Fruit fly (Drosophila melanogaster) whole organism, embryonic: ENCODE measurements around the gene CG12299.

Experiments used
- CG10274 ChIP-seq: fragments of 200-800 bp; sonication (Bioruptor generic); optimal IDR thresholded peaks from 3 replicates; lab custom pipeline; 2017; ENCODE audit warnings: missing biosample characterization, mild to moderate bottlenecking, missing genetic modification characterization
- CG10431 ChIP-seq: fragments of 200-800 bp; sonication (Bioruptor generic); optimal IDR thresholded peaks from 3 replicates; lab custom pipeline; 2018; ENCODE audit warnings: missing biosample characterization, mild to moderate bottlenecking, missing genetic modification characterization
- CG11398 ChIP-seq: fragments of 200-800 bp; sonication (Bioruptor generic); optimal IDR thresholded peaks from 2 replicates; lab custom pipeline; 2016; ENCODE audit warnings: missing biosample characterization, missing genetic modification characterization
- CG11560 ChIP-seq: fragments of 200-800 bp; sonication (Bioruptor generic); IDR thresholded peaks from 3 replicates; pipeline ENCODE4 v1.3.6; 2022; ENCODE audit warnings: missing biosample characterization, missing genetic modification characterization
- CG12071 ChIP-seq: fragments of 200-800 bp; sonication (Bioruptor generic); optimal IDR thresholded peaks from 3 replicates; lab custom pipeline; 2018; ENCODE audit warnings: missing biosample characterization, mild to moderate bottlenecking, missing genetic modification characterization
- CG12104 ChIP-seq: fragments of 200-800 bp; sonication (Bioruptor generic); optimal IDR thresholded peaks from 3 replicates; lab custom pipeline; 2016; ENCODE audit warnings: missing biosample characterization, missing genetic modification characterization
- CG14965 ChIP-seq: fragments of 200-800 bp; sonication (Bioruptor generic); optimal IDR thresholded peaks from 2 replicates; lab custom pipeline; 2016; ENCODE audit warnings: missing biosample characterization, missing genetic modification characterization, borderline replicate concordance
- CG1603 ChIP-seq: fragments of 200-800 bp; sonication (Bioruptor generic); optimal IDR thresholded peaks from 2 replicates; lab custom pipeline; 2019; ENCODE audit warnings: missing biosample characterization, mild to moderate bottlenecking, missing genetic modification characterization, moderate library complexity
- CG1647 ChIP-seq: fragments of 200-800 bp; sonication (Bioruptor generic); optimal IDR thresholded peaks from 3 replicates; lab custom pipeline; 2016; ENCODE audit warnings: missing biosample characterization, missing genetic modification characterization
- CG16779 ChIP-seq: fragments of 200-800 bp; sonication (Bioruptor generic); IDR thresholded peaks from 2 replicates; pipeline ENCODE4 v1.3.6; 2022; ENCODE audit warnings: missing biosample characterization, missing genetic modification characterization
- CG2129 ChIP-seq: fragments of 200-800 bp; sonication (Bioruptor generic); IDR thresholded peaks from 2 replicates; pipeline ENCODE4 v1.3.6; 2022; ENCODE audit warnings: missing biosample characterization, missing genetic modification characterization; ENCODE audit not compliant: partially characterized antibody
- CG3281 ChIP-seq: fragments of 200-800 bp; sonication (Bioruptor generic); optimal IDR thresholded peaks from 3 replicates; lab custom pipeline; 2017; ENCODE audit warnings: missing biosample characterization, mild to moderate bottlenecking, missing genetic modification characterization
- CG43689 ChIP-seq: fragments of 200-800 bp; sonication (Bioruptor generic); IDR thresholded peaks from 2 replicates; pipeline ENCODE4 v1.3.6; 2022; ENCODE audit warnings: missing biosample characterization, missing genetic modification characterization
- CG4424 ChIP-seq: fragments of 200-800 bp; sonication (Bioruptor generic); optimal IDR thresholded peaks from 3 replicates; lab custom pipeline; 2016; ENCODE audit warnings: missing biosample characterization, missing genetic modification characterization
- CG5245 ChIP-seq: fragments of 200-800 bp; sonication (Bioruptor generic); optimal IDR thresholded peaks from 3 replicates; lab custom pipeline; 2016; ENCODE audit warnings: missing biosample characterization, missing genetic modification characterization
- CG7271 ChIP-seq: fragments of 200-800 bp; sonication (Bioruptor generic); optimal IDR thresholded peaks from 2 replicates; lab custom pipeline; 2018; ENCODE audit warnings: missing biosample characterization, mild to moderate bottlenecking, missing genetic modification characterization, moderate library complexity
- CG8281 ChIP-seq: fragments of 200-800 bp; sonication (Bioruptor generic); optimal IDR thresholded peaks from 2 replicates; lab custom pipeline; 2018; ENCODE audit warnings: missing biosample characterization, mild to moderate bottlenecking, missing genetic modification characterization, moderate library complexity
- CG8290 ChIP-seq, 3 experiments: fragments of 200-800 bp; sonication (Bioruptor generic); optimal IDR thresholded peaks; 2 replicates each; lab custom pipeline; 2016 to 2019; ENCODE audit warnings: missing biosample characterization in 3 of 3, missing genetic modification characterization in 3 of 3, mild to moderate bottlenecking in 2 of 3, moderate library complexity in 1 of 3
- CG8359 ChIP-seq: fragments of 200-800 bp; sonication (Bioruptor generic); optimal IDR thresholded peaks from 2 replicates; lab custom pipeline; 2017; ENCODE audit warnings: missing biosample characterization, mild to moderate bottlenecking, missing genetic modification characterization, borderline replicate concordance
- CG8478 ChIP-seq: fragments of >200 bp; optimal IDR thresholded peaks from 2 replicates; lab custom pipeline; 2018
- CG9437 ChIP-seq: fragments of 200-800 bp; sonication (Bioruptor generic); optimal IDR thresholded peaks from 2 replicates; lab custom pipeline; 2018; ENCODE audit warnings: missing biosample characterization, mild to moderate bottlenecking, missing genetic modification characterization
- CkIIα-i1 ChIP-seq: fragments of 200-800 bp; sonication (Bioruptor generic); IDR thresholded peaks from 2 replicates; pipeline ENCODE4 v1.3.6; 2022; ENCODE audit warnings: missing biosample characterization, missing genetic modification characterization
- Fer3 ChIP-seq: fragments of 200-800 bp; sonication (Bioruptor generic); optimal IDR thresholded peaks from 2 replicates; lab custom pipeline; 2018; ENCODE audit warnings: missing biosample characterization, mild to moderate bottlenecking, missing genetic modification characterization, moderate library complexity
- HLH3B ChIP-seq: fragments of 200-800 bp; sonication (Bioruptor generic); IDR thresholded peaks from 2 replicates; pipeline ENCODE4 v1.3.6; 2022; ENCODE audit warnings: missing biosample characterization, missing genetic modification characterization
- Hr78 ChIP-seq, 2 experiments: fragments of 200-800 bp in 1 of 2; fragments of >200 bp in 1 of 2; sonication (Bioruptor generic) in 1 of 2; optimal IDR thresholded peaks; 2 replicates each; lab custom pipeline; 2017 to 2019; ENCODE audit warnings: missing biosample characterization in 2 of 2, missing genetic modification characterization in 2 of 2, mild to moderate bottlenecking in 1 of 2, moderate library complexity in 1 of 2
- Neu2 ChIP-seq: fragments of 200-800 bp; sonication (Bioruptor generic); optimal IDR thresholded peaks from 3 replicates; lab custom pipeline; 2016; ENCODE audit warnings: missing biosample characterization, missing genetic modification characterization, borderline replicate concordance
- Nf-YC ChIP-seq: fragments of 200-800 bp; optimal IDR thresholded peaks from 3 replicates; lab custom pipeline; 2019; ENCODE audit warnings: missing biosample characterization, mild to moderate bottlenecking, missing genetic modification characterization, moderate library complexity
- Rfx ChIP-seq: fragments of 200-800 bp; sonication (Bioruptor generic); IDR thresholded peaks from 2 replicates; pipeline ENCODE4 v1.3.6; 2022; ENCODE audit warnings: missing biosample characterization, missing genetic modification characterization
- Sin3A ChIP-seq: fragments of >200 bp; optimal IDR thresholded peaks from 2 replicates; lab custom pipeline; 2018
- caup ChIP-seq: fragments of 200-800 bp; sonication (Bioruptor generic); optimal IDR thresholded peaks from 3 replicates; lab custom pipeline; 2017; ENCODE audit warnings: missing biosample characterization, mild to moderate bottlenecking, missing genetic modification characterization, moderate library complexity; ENCODE audit not compliant: severe bottlenecking
- crol ChIP-seq: fragments of 200-800 bp; sonication (Bioruptor generic); IDR thresholded peaks from 2 replicates; pipeline ENCODE4 v1.3.6; 2022; ENCODE audit warnings: missing biosample characterization, missing genetic modification characterization
- dan ChIP-seq: fragments of 200-800 bp; sonication (Bioruptor generic); IDR thresholded peaks from 2 replicates; pipeline ENCODE4 v1.3.6; 2022; ENCODE audit warnings: missing biosample characterization, missing genetic modification characterization
- eyg ChIP-seq: fragments of 200-800 bp; sonication (Bioruptor generic); optimal IDR thresholded peaks from 3 replicates; lab custom pipeline; 2016; ENCODE audit warnings: missing biosample characterization, missing genetic modification characterization
- fd96Cb ChIP-seq: fragments of 200-800 bp; sonication (Bioruptor generic); optimal IDR thresholded peaks from 2 replicates; lab custom pipeline; 2018; ENCODE audit warnings: missing biosample characterization, mild to moderate bottlenecking, missing genetic modification characterization, moderate library complexity
- gsb ChIP-seq: fragments of 200-800 bp; sonication (Bioruptor generic); IDR thresholded peaks from 2 replicates; pipeline ENCODE4 v1.3.6; 2022; ENCODE audit warnings: missing biosample characterization, missing genetic modification characterization
- kay ChIP-seq: fragments of 200-800 bp; sonication (Bioruptor generic); optimal IDR thresholded peaks from 2 replicates; lab custom pipeline; 2016; ENCODE audit warnings: missing biosample characterization, missing genetic modification characterization
- lilli ChIP-seq: fragments of 200-800 bp; sonication (Bioruptor generic); optimal IDR thresholded peaks from 3 replicates; lab custom pipeline; 2016; ENCODE audit warnings: missing biosample characterization, missing genetic modification characterization
- org-1 ChIP-seq: fragments of 200-800 bp; sonication (Bioruptor generic); optimal IDR thresholded peaks from 2 replicates; lab custom pipeline; 2017; ENCODE audit warnings: missing biosample characterization, missing genetic modification characterization
- otp ChIP-seq: fragments of 200-800 bp; sonication (Bioruptor generic); IDR thresholded peaks from 3 replicates; pipeline ENCODE4, ENCODE4 v1.3.6; 2022; ENCODE audit warnings: missing biosample characterization, missing genetic modification characterization
- phol ChIP-seq: fragments of 200-800 bp; sonication (Bioruptor generic); optimal IDR thresholded peaks from 3 replicates; lab custom pipeline; 2018; ENCODE audit warnings: missing biosample characterization, mild to moderate bottlenecking, missing genetic modification characterization, moderate library complexity
- psq ChIP-seq: fragments of 200-800 bp; sonication (Bioruptor generic); optimal IDR thresholded peaks from 2 replicates; lab custom pipeline; 2017; ENCODE audit warnings: missing biosample characterization, missing genetic modification characterization
- seq ChIP-seq: fragments of 200-800 bp; sonication (Bioruptor generic); IDR thresholded peaks from 2 replicates; pipeline ENCODE4 v1.3.6; 2022; ENCODE audit warnings: missing biosample characterization, missing genetic modification characterization
- slp2 ChIP-seq: fragments of 200-800 bp; sonication (Bioruptor generic); optimal IDR thresholded peaks from 2 replicates; lab custom pipeline; 2016; ENCODE audit warnings: missing biosample characterization, missing genetic modification characterization
- stc ChIP-seq: fragments of 200-800 bp; sonication (Bioruptor generic); IDR thresholded peaks from 2 replicates; pipeline ENCODE4 v1.3.6; 2022; ENCODE audit warnings: missing biosample characterization, missing genetic modification characterization
- tap ChIP-seq: fragments of 200-800 bp; optimal IDR thresholded peaks from 3 replicates; lab custom pipeline; 2019; ENCODE audit warnings: missing biosample characterization, mild to moderate bottlenecking, missing genetic modification characterization, moderate library complexity
- tna ChIP-seq: fragments of 200-800 bp; sonication (Bioruptor generic); IDR thresholded peaks from 2 replicates; pipeline ENCODE4 v1.3.6; 2022; ENCODE audit warnings: missing biosample characterization, missing genetic modification characterization; ENCODE audit not compliant: partially characterized antibody
- twi ChIP-seq: fragments of 200-800 bp; optimal IDR thresholded peaks from 2 replicates; lab custom pipeline; 2019; ENCODE audit warnings: missing biosample characterization, mild to moderate bottlenecking, missing genetic modification characterization, moderate library complexity
- usp ChIP-seq: fragments of >200 bp; optimal IDR thresholded peaks from 2 replicates; lab custom pipeline; 2017; ENCODE audit warnings: missing biosample characterization, missing genetic modification characterization
- vnd ChIP-seq: fragments of 200-800 bp; sonication (Bioruptor generic); IDR thresholded peaks from 3 replicates; pipeline ENCODE4 v1.3.6; 2022; ENCODE audit warnings: missing biosample characterization, missing genetic modification characterization; ENCODE audit not compliant: partially characterized antibody
- z ChIP-seq: fragments of 200-800 bp; sonication (Bioruptor generic); IDR thresholded peaks from 3 replicates; pipeline ENCODE4 v1.3.6; 2022; ENCODE audit warnings: missing biosample characterization, missing genetic modification characterization
- zen2 ChIP-seq: fragments of 200-800 bp; sonication (Bioruptor generic); IDR thresholded peaks from 3 replicates; pipeline ENCODE4 v1.3.6; 2022; ENCODE audit warnings: missing biosample characterization, missing genetic modification characterization; ENCODE audit not compliant: partially characterized antibody

Gene CG12299

DNA sequence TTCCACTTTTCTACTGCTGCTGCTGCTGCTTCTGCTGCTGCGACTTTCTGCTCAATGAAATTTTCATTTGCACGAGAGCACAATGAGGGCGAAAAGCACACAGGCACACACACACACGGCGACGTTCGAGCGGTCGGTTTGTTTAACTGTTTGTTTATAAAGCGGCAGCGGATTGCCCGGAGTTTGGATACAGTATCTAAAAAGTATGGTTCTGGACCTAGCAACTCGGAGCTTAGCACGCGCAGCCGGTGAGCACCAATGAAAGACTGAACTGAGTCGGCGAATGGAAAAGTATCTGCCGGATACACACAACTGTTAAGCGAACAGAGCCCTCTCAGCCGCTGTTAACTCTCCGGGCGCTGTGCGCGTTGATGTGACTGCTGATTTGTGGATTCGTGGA is 18.9 kb downstream of the CG12299 start, which contains the start of gene CG17124 (continued):
- no peak for TF ChIP-seq psq (GFP tag; lab: Kevin White, UChicago)
- peak; percentile 4 for TF ChIP-seq org-1 (GFP tag; lab: Kevin White, UChicago)
- TF ChIP-seq phol (tag; lab: Kevin White, UChicago) = no peak
- TF ChIP-seq CG12071 (GFP tag; lab: Kevin White, UChicago) = peak; percentile 56
- no peak for TF ChIP-seq usp (GFP tag; lab: Kevin White, UChicago)
- TF ChIP-seq fd96Cb (tag; lab: Kevin White, UChicago) = no peak
- no peak for TF ChIP-seq CG7271 (tag; lab: Kevin White, UChicago)
- peak; percentile 49; the same call in 1 of the 2 replicates for TF ChIP-seq tna (GFP tag; lab: Robert Waterston, UW)
- TF ChIP-seq dan (GFP tag; lab: Robert Waterston, UW) = no peak
- TF ChIP-seq otp = 0 out of 3 replicates have a peak, but pooled peaks have one; percentile 46
- no peak for TF ChIP-seq crol (GFP tag; lab: Robert Waterston, UW)
- peak; percentile 7 for TF ChIP-seq eyg (GFP tag; lab: Kevin White, UChicago)
- no peak for TF ChIP-seq CG14965 (GFP tag; lab: Kevin White, UChicago)
- peak; percentile 10 for TF ChIP-seq Fer3
- no peak for TF ChIP-seq CG9437 (GFP tag; lab: Kevin White, UChicago)
- no peak for TF ChIP-seq CG12104
- TF ChIP-seq zen2 (GFP tag; lab: Robert Waterston, UW) = no peak; the same call in 1 of the 3 replicates
- peak in 1 of 2 experiments; percentile 2 for TF ChIP-seq Hr78 (GFP tag; optimal IDR thresholded peaks at IDR 0.05; lab: Kevin White, UChicago)
- TF ChIP-seq CG5245 = no peak
- TF ChIP-seq CG1647 (GFP tag; lab: Kevin White, UChicago) = no peak
- TF ChIP-seq CG16779 = no peak
- TF ChIP-seq slp2 = no peak
- no peak for TF ChIP-seq CG8359
- peak; percentile 60 for TF ChIP-seq caup (GFP tag; lab: Kevin White, UChicago)
- TF ChIP-seq CG8478 (lab: Kevin White, UChicago) = no peak
- TF ChIP-seq Nf-YC = peak; percentile 69
- TF ChIP-seq CG8281 = no peak
- peak; percentile 9 for TF ChIP-seq lilli (GFP tag; lab: Kevin White, UChicago)
- TF ChIP-seq vnd = no peak
- TF ChIP-seq CG10431 (GFP tag; lab: Kevin White, UChicago) = no peak
- TF ChIP-seq CG11398 (GFP tag; lab: Kevin White, UChicago) = peak; percentile 9
- no peak for TF ChIP-seq CG2129 (GFP tag; lab: Robert Waterston, UW)
- no peak for TF ChIP-seq seq (GFP tag; lab: Robert Waterston, UW)
- TF ChIP-seq Rfx = peak; percentile 51; the same call in 1 of the 2 replicates
- no peak for TF ChIP-seq Neu2 (GFP tag; lab: Kevin White, UChicago)
- TF ChIP-seq HLH3B (GFP tag; lab: Robert Waterston, UW) = no peak; the same call in 1 of the 2 replicates
- no peak for TF ChIP-seq CG10274 (GFP tag; lab: Kevin White, UChicago)
- TF ChIP-seq z (GFP tag; lab: Robert Waterston, UW) = 0 out of 3 replicates have a peak, but pooled peaks have one; percentile 32
- peak; percentile 39; the same call in 1 of the 2 replicates for TF ChIP-seq stc (GFP tag; lab: Robert Waterston, UW)
- TF ChIP-seq gsb (GFP tag; lab: Robert Waterston, UW) = 0 out of 2 replicates have a peak, but pooled peaks have one; percentile 31
- no peak for TF ChIP-seq twi (tag; lab: Kevin White, UChicago)
- peak; percentile 28 for TF ChIP-seq tap (tag; lab: Kevin White, UChicago)
- peak; percentile 2 for TF ChIP-seq CG1603 (tag; lab: Kevin White, UChicago)
- TF ChIP-seq CG11560 (tag; lab: Robert Waterston, UW) = no peak
- peak; percentile 47 for TF ChIP-seq CG3281 (GFP tag; lab: Kevin White, UChicago)
- TF ChIP-seq CG43689 (GFP tag; lab: Robert Waterston, UW) = no peak
- TF ChIP-seq CG4424 (GFP tag; lab: Kevin White, UChicago) = no peak
- no peak for TF ChIP-seq CG8290 (GFP tag; optimal IDR thresholded peaks at IDR 0.05; lab: Kevin White, UChicago)
- TF ChIP-seq CG8290 (tag; optimal IDR thresholded peaks at IDR 0.05; lab: Kevin White, UChicago) = peak in 1 of 2 experiments; percentile 76
- TF ChIP-seq Sin3A (lab: Kevin White, UChicago) = no peak
- TF ChIP-seq kay (GFP tag; lab: Kevin White, UChicago) = no peak
- no peak for TF ChIP-seq CkIIα-i1 (GFP tag; lab: Robert Waterston, UW)
